Worm (Caenorhabditis elegans): ENCODE results near the gene Y51A2B.9.
"Not testable (repeated sequence)": the region's sequence is repeated elsewhere in the genome, so short reads cannot be mapped to it uniquely, and the experiment has no call there.

Y51A2B.9 gene

ce11 chrV:18395649-18396048 is at the start of gene Y51A2B.9:
Y51A2B.9 (minus strand) TSS chrV:18395749.
- TF ChIP-seq aly-1 (tag; optimal IDR thresholded peaks at IDR 0.05): no peak

ce11 chrV:18444118-18444517 is 48.6 kb upstream of the Y51A2B.9 start, which contains the start of gene ZK228.1:
ZK228.1 (plus strand) TSS chrV:18444418.
- no peak for TF ChIP-seq ceh-13 (GFP tag; optimal IDR thresholded peaks at IDR 0.05)
- TF ChIP-seq sea-1 (GFP tag; conservative IDR thresholded peaks at IDR 0.05): no peak
- TF ChIP-seq tra-4 (tag; optimal IDR thresholded peaks at IDR 0.05): no peak
- TF ChIP-seq hnd-1 (tag; optimal IDR thresholded peaks at IDR 0.05): no peak
- no peak for TF ChIP-seq pes-1 (GFP tag; IDR thresholded peaks at IDR 0.05)
- no peak for TF ChIP-seq flt-1 (GFP tag; IDR thresholded peaks at IDR 0.05)
- TF ChIP-seq hmg-4 (GFP tag; optimal IDR thresholded peaks at IDR 0.05): no peak
- TF ChIP-seq scrt-1 (GFP tag; IDR thresholded peaks at IDR 0.05): no peak
- TF ChIP-seq ceh-36 (tag; optimal IDR thresholded peaks at IDR 0.05): no peak
- TF ChIP-seq F13C5.2 (tag; optimal IDR thresholded peaks at IDR 0.05): no peak
- TF ChIP-seq aly-1 (tag; optimal IDR thresholded peaks at IDR 0.05): no peak
- TF ChIP-seq B0310.2 (tag; optimal IDR thresholded peaks at IDR 0.05): no peak

- not testable (repeated sequence) for TF ChIP-seq tbx-37 (GFP tag; conservative IDR thresholded peaks at IDR 0.05); flt-1 (GFP tag; IDR thresholded peaks at IDR 0.05); ceh-36 (tag; optimal IDR thresholded peaks at IDR 0.05)
These were observed 43.9 kb upstream of the Y51A2B.9 start, which contains the start of gene ZK262.9 for ce11 chrV:18439469-18439868. ZK262.9 (plus strand) TSS chrV:18439769.

DNA sequence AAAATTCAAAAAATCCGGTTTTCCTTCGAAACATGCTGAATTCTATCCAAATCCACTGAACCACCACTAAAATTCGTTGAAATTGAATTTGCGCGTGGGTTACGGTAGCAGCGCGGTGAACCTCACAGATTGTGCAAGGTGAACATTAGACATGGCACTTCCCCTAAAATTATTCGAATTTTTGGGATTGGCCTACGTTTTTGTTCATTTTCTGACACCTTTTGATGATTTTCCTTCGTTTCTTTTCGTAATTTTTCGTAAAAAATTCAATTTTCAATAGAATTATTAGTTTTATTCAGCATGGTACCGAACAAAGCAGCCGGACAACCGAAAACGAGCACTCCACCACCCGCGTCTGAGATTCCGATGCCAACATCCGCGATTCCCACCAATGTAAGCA is 42.5 kb upstream of the Y51A2B.9 start, which contains the start of gene ZK262.8:
Gene ZK262.8 (plus strand): TSS at position 301 of the 400 bp plus-strand sequence.
- TF ChIP-seq tra-4 (tag; optimal IDR thresholded peaks at IDR 0.05) (no peak), hmbx-1 (tag; optimal IDR thresholded peaks at IDR 0.05) (no peak), F13C5.2 (tag; optimal IDR thresholded peaks at IDR 0.05) (no peak), scrt-1 (GFP tag; IDR thresholded peaks at IDR 0.05) (no peak), B0310.2 (tag; optimal IDR thresholded peaks at IDR 0.05) (no peak), hmg-4 (GFP tag; optimal IDR thresholded peaks at IDR 0.05) (no peak), aly-1 (tag; optimal IDR thresholded peaks at IDR 0.05) (no peak), ama-1 (optimal IDR thresholded peaks at IDR 0.05) (no peak), flt-1 (GFP tag; IDR thresholded peaks at IDR 0.05) (no peak), ceh-36 (tag; optimal IDR thresholded peaks at IDR 0.05) (no peak), hnd-1 (tag; optimal IDR thresholded peaks at IDR 0.05) (no peak), ceh-13 (GFP tag; optimal IDR thresholded peaks at IDR 0.05) (no peak), ets-7 (tag; optimal IDR thresholded peaks at IDR 0.05) (no peak)

- no peak for TF ChIP-seq ceh-36 (tag; optimal IDR thresholded peaks at IDR 0.05)
- TF ChIP-seq flt-1 (GFP tag; IDR thresholded peaks at IDR 0.05): no peak
- no peak for TF ChIP-seq aly-1 (tag; optimal IDR thresholded peaks at IDR 0.05)
- no peak for TF ChIP-seq ets-7 (tag; optimal IDR thresholded peaks at IDR 0.05)
- no peak for TF ChIP-seq ceh-13 (GFP tag; optimal IDR thresholded peaks at IDR 0.05)
- no peak for TF ChIP-seq B0310.2 (tag; optimal IDR thresholded peaks at IDR 0.05)
- TF ChIP-seq ama-1 (optimal IDR thresholded peaks at IDR 0.05): no peak
- no peak for TF ChIP-seq hmg-4 (GFP tag; optimal IDR thresholded peaks at IDR 0.05)
- TF ChIP-seq hnd-1 (tag; optimal IDR thresholded peaks at IDR 0.05): no peak
- no peak for TF ChIP-seq tra-4 (tag; optimal IDR thresholded peaks at IDR 0.05)
- TF ChIP-seq tbx-37 (GFP tag; conservative IDR thresholded peaks at IDR 0.05): no peak
- no peak for TF ChIP-seq tbx-11 (GFP tag; IDR thresholded peaks at IDR 0.05)
These were observed 39.4 kb upstream of the Y51A2B.9 start, which contains the start of gene ZK262.20 for ce11 chrV:18434961-18435360. ZK262.20 (minus strand) TSS chrV:18435061.

ce11 chrV:18431450-18431849 is 35.9 kb upstream of the Y51A2B.9 start, which contains the start of gene srw-82:
srw-82 (plus strand) TSS chrV:18431750.
- TF ChIP-seq scrt-1 (GFP tag; IDR thresholded peaks at IDR 0.05) (no peak), flt-1 (GFP tag; IDR thresholded peaks at IDR 0.05) (no peak), tbx-37 (GFP tag; conservative IDR thresholded peaks at IDR 0.05) (no peak), ceh-13 (GFP tag; optimal IDR thresholded peaks at IDR 0.05) (no peak), hmbx-1 (tag; optimal IDR thresholded peaks at IDR 0.05) (no peak), hmg-4 (GFP tag; optimal IDR thresholded peaks at IDR 0.05) (no peak), F13C5.2 (tag; optimal IDR thresholded peaks at IDR 0.05) (no peak), B0310.2 (tag; optimal IDR thresholded peaks at IDR 0.05) (no peak), ama-1 (optimal IDR thresholded peaks at IDR 0.05) (no peak), ceh-36 (tag; optimal IDR thresholded peaks at IDR 0.05) (no peak), tbx-11 (GFP tag; IDR thresholded peaks at IDR 0.05) (no peak), aly-1 (tag; optimal IDR thresholded peaks at IDR 0.05) (no peak), tra-4 (tag; optimal IDR thresholded peaks at IDR 0.05) (no peak), pes-1 (GFP tag; IDR thresholded peaks at IDR 0.05) (no peak), hnd-1 (tag; optimal IDR thresholded peaks at IDR 0.05) (no peak)

- TF ChIP-seq hnd-1 (tag; optimal IDR thresholded peaks at IDR 0.05) (no peak), hmbx-1 (tag; optimal IDR thresholded peaks at IDR 0.05) (no peak), flt-1 (GFP tag; IDR thresholded peaks at IDR 0.05) (no peak), B0310.2 (tag; optimal IDR thresholded peaks at IDR 0.05) (no peak), ceh-13 (GFP tag; optimal IDR thresholded peaks at IDR 0.05) (no peak), ama-1 (optimal IDR thresholded peaks at IDR 0.05) (no peak), tbx-11 (GFP tag; IDR thresholded peaks at IDR 0.05) (no peak), scrt-1 (GFP tag; IDR thresholded peaks at IDR 0.05) (no peak)
These were observed 35.3 kb upstream of the Y51A2B.9 start for ce11 chrV:18430826-18431225.

- TF ChIP-seq hmbx-1 (tag; optimal IDR thresholded peaks at IDR 0.05) (no peak), F13C5.2 (tag; optimal IDR thresholded peaks at IDR 0.05) (no peak), sea-1 (GFP tag; conservative IDR thresholded peaks at IDR 0.05) (no peak)
These were observed 30.7 kb upstream of the Y51A2B.9 start, which contains the start of gene srw-83 for ce11 chrV:18426280-18426679. srw-83 (plus strand) TSS chrV:18426580.

Data from whole organism, early embryonic.